Worm (Caenorhabditis elegans) whole organism, L4 larva: ENCODE measurements around the gene F44D12.10.

Experiments
- D1046.2 ChIP-seq: fragments of 200-800 bp; sonication (Bioruptor generic); IDR thresholded peaks from 2 replicates; pipeline ENCODE4 v1.3.6; 2022; ENCODE audit warnings: missing genetic modification characterization, missing compliant biosample characterization
- F10B5.3 ChIP-seq: sonication (generic microtip); optimal IDR thresholded peaks from 2 replicates; lab custom pipeline; 2016; ENCODE audit warnings: mild to moderate bottlenecking, missing genetic modification characterization, missing compliant biosample characterization
- T20F7.1 ChIP-seq: fragments of 200-800 bp; sonication (Bioruptor generic); optimal IDR thresholded peaks from 2 replicates; lab custom pipeline; 2018; ENCODE audit warnings: mild to moderate bottlenecking, missing genetic modification characterization, missing compliant biosample characterization
- aha-1 ChIP-seq: fragments of 150-350 bp; peaks from one replicate; lab custom pipeline; 2014; ENCODE audit warnings: missing biosample characterization, missing genetic modification characterization
- aly-2 ChIP-seq: sonication (generic microtip); optimal IDR thresholded peaks from 2 replicates; lab custom pipeline; 2018; ENCODE audit warnings: missing biosample characterization, missing genetic modification characterization
- attf-4 ChIP-seq: sonication (generic microtip); optimal IDR thresholded peaks from 3 replicates; lab custom pipeline; 2017; ENCODE audit warnings: missing biosample characterization, missing genetic modification characterization
- ctbp-1 ChIP-seq: fragments of 200-800 bp; sonication (Bioruptor generic); IDR thresholded peaks from 2 replicates; pipeline ENCODE4 v1.3.6; 2022; ENCODE audit warnings: missing genetic modification reagents, missing genetic modification characterization, missing compliant biosample characterization
- daf-12 ChIP-seq: fragments of 150-350 bp; optimal IDR thresholded peaks from 2 replicates; lab custom pipeline; 2014; ENCODE audit warnings: missing biosample characterization, missing genetic modification reagents, missing genetic modification characterization
- daf-16 ChIP-seq, 3 experiments: sonication (generic microtip); optimal IDR thresholded peaks; 2 replicates each; lab custom pipeline; 2016 to 2017; ENCODE audit warnings: missing genetic modification characterization in 3 of 3, missing genetic modification reagents in 3 of 3, mild to moderate bottlenecking in 2 of 3, missing compliant biosample characterization in 2 of 3, missing biosample characterization in 1 of 3, moderate library complexity in 1 of 3
- dmd-9 ChIP-seq: fragments of 200-800 bp; sonication (Bioruptor generic); IDR thresholded peaks from 2 replicates; pipeline ENCODE4 v1.3.6; 2022; ENCODE audit warnings: missing genetic modification reagents, missing genetic modification characterization, missing compliant biosample characterization
- fkh-10 ChIP-seq: fragments of 150-350 bp; optimal IDR thresholded peaks from 2 replicates; lab custom pipeline; 2014; ENCODE audit warnings: missing biosample characterization, missing genetic modification reagents, missing genetic modification characterization
- hif-1 ChIP-seq, 2 experiments: sonication (generic microtip); optimal IDR thresholded peaks; 2 replicates each; lab custom pipeline; 2016 to 2017; ENCODE audit warnings: missing compliant biosample characterization in 2 of 2, missing genetic modification characterization in 2 of 2, missing genetic modification reagents in 2 of 2, missing genotype in 2 of 2, mild to moderate bottlenecking in 1 of 2
- hlh-30 ChIP-seq: sonication (generic microtip); optimal IDR thresholded peaks from 2 replicates; lab custom pipeline; 2017; ENCODE audit warnings: antibody characterized with exemption, mild to moderate bottlenecking, missing genetic modification characterization, missing compliant biosample characterization; ENCODE audit not compliant: insufficient read depth
- hmg-1.1 ChIP-seq: fragments of 200-800 bp; sonication (Bioruptor generic); IDR thresholded peaks from 2 replicates; pipeline ENCODE4 v1.3.6; 2022; ENCODE audit warnings: missing genetic modification reagents, missing genetic modification characterization, missing compliant biosample characterization
- jun-1 ChIP-seq: fragments of 150-350 bp; optimal IDR thresholded peaks from 2 replicates; lab custom pipeline; 2014; ENCODE audit warnings: missing biosample characterization, missing genetic modification reagents, missing genetic modification characterization
- lin-1 ChIP-seq: fragments of 200-800 bp; sonication (Bioruptor generic); IDR thresholded peaks from 2 replicates; pipeline ENCODE4 v1.3.6; 2022; ENCODE audit warnings: missing genetic modification reagents, missing genetic modification characterization, missing compliant biosample characterization
- lin-15B ChIP-seq: fragments of 150-350 bp; sonication (generic microtip); optimal IDR thresholded peaks from 3 replicates; lab custom pipeline; 2014; ENCODE audit warnings: missing biosample characterization, missing genetic modification characterization
- lin-38 ChIP-seq: fragments of 200-800 bp; sonication (Bioruptor generic); IDR thresholded peaks from 2 replicates; pipeline ENCODE4 v1.3.6; 2022; ENCODE audit warnings: missing genetic modification reagents, missing genetic modification characterization, missing compliant biosample characterization
- lin-39 ChIP-seq: fragments of 150-350 bp; optimal IDR thresholded peaks from 2 replicates; lab custom pipeline; 2014; ENCODE audit warnings: missing biosample characterization, missing genetic modification reagents, missing genetic modification characterization
- mdl-1 ChIP-seq, 2 experiments: fragments of 150-350 bp in 1 of 2; sonication (generic microtip) in 1 of 2; optimal IDR thresholded peaks; 2 replicates each; lab custom pipeline; 2014 to 2017; ENCODE audit warnings: missing biosample characterization in 2 of 2, missing genetic modification characterization in 2 of 2
- mdt-29 ChIP-seq: fragments of 200-800 bp; sonication (Bioruptor generic); IDR thresholded peaks from 2 replicates; pipeline ENCODE4 v1.3.6; 2022; ENCODE audit warnings: missing genetic modification reagents, missing genetic modification characterization, missing compliant biosample characterization
- mxl-2 ChIP-seq: fragments of 200-800 bp; sonication (Bioruptor generic); conservative IDR thresholded peaks from 2 replicates; pipeline ENCODE4 v1.3.6; 2022; ENCODE audit warnings: missing genetic modification reagents, missing genetic modification characterization, missing compliant biosample characterization
- nhr-10 ChIP-seq: fragments of 150-350 bp; optimal IDR thresholded peaks from 2 replicates; lab custom pipeline; 2014; ENCODE audit warnings: missing biosample characterization, missing genetic modification characterization
- nhr-102 ChIP-seq: sonication (generic microtip); optimal IDR thresholded peaks from 2 replicates; lab custom pipeline; 2016; ENCODE audit warnings: mild to moderate bottlenecking, missing genetic modification characterization, moderate library complexity, missing compliant biosample characterization
- nhr-11 ChIP-seq: fragments of 150-350 bp; optimal IDR thresholded peaks from 2 replicates; lab custom pipeline; 2014; ENCODE audit warnings: missing biosample characterization, missing genetic modification characterization
- nhr-28 ChIP-seq: fragments of 150-350 bp; optimal IDR thresholded peaks from 2 replicates; lab custom pipeline; 2014; ENCODE audit warnings: missing biosample characterization, missing genetic modification characterization
- pqm-1 ChIP-seq: sonication (generic microtip); optimal IDR thresholded peaks from 2 replicates; lab custom pipeline; 2017; ENCODE audit warnings: missing biosample characterization, missing genetic modification characterization
- tag-97 ChIP-seq: fragments of 200-800 bp; sonication (Bioruptor generic); IDR thresholded peaks from 2 replicates; pipeline ENCODE4 v1.3.6; 2022; ENCODE audit warnings: missing genetic modification characterization, missing compliant biosample characterization
- unc-39 ChIP-seq: sonication (generic microtip); optimal IDR thresholded peaks from 2 replicates; lab custom pipeline; 2017; ENCODE audit warnings: missing biosample characterization, missing genetic modification characterization
- unc-62 ChIP-seq, 3 experiments: fragments of 150-350 bp in 1 of 3; sonication (generic microtip); optimal IDR thresholded peaks in 2 of 3; peaks in 1 of 3; 1 replicate in 1 of 3; 2 replicates in 2 of 3; lab custom pipeline; 2014 to 2017; ENCODE audit warnings: missing biosample characterization in 3 of 3, missing genetic modification characterization in 3 of 3, missing genetic modification reagents in 3 of 3, missing genotype in 1 of 3
- zag-1 ChIP-seq: fragments of 150-350 bp; optimal IDR thresholded peaks from 2 replicates; lab custom pipeline; 2014; ENCODE audit warnings: missing biosample characterization, missing genetic modification characterization
- ztf-11 ChIP-seq: fragments of 150-350 bp; optimal IDR thresholded peaks from 2 replicates; lab custom pipeline; 2014; ENCODE audit warnings: missing biosample characterization, missing genetic modification characterization

Gene F44D12.10

DNA sequence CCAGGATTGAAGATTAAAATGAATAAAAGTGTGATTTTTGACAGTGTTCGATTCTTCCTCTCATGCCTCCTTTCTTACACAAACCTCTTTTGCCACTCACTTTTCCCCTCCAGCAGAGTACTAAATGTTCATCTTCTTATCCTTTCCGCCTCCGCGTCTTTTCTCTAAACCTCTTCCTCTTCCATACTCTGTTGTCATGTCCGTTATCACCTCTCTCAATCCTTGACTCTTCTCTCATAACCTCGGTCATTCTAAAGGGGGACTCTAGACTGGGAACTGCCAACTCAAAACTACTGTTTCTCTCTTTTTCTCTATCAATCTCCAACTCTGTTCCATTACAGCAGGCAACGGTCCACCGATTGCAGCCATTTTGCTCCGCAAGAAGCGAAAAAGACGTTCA is 11.4 kb upstream of the F44D12.10 start:
- TF ChIP-seq aha-1 (tag; lab: Kevin White, UChicago) = no peak
- TF ChIP-seq nhr-11 (tag; lab: Kevin White, UChicago) = peak; percentile 54
- TF ChIP-seq hif-1 (tag; optimal IDR thresholded peaks at IDR 0.05; lab: Kevin White, UChicago) = no peak

DNA sequence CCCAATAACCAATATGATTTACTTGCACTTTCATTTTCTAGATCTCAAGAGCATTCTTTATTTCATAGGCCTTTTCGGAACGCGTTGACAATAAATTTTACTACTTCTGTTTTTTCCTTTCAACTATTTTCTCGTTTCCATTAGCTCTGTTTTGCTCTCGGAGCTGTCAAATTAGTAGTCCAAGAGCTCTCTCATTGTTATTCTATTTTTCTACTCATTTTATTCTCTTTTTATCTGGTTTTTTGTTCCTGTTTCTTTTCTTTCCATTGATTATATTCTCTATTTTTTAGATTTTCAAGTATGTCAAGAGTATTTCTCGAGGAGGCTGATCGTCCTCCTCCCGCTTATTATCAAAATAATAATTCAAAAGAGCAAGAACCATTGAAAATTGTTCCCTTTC is 10.2 kb upstream of the F44D12.10 start, which contains the start of gene T04B2.3:
Gene T04B2.3 (plus strand): TSS at position 301 of the 400 bp plus-strand sequence.
- TF ChIP-seq aha-1 (tag; lab: Kevin White, UChicago) (no peak), hmg-1.1 (GFP tag; lab: Robert Waterston, UW) (no peak), attf-4 (tag; lab: Kevin White, UChicago) (no peak), nhr-10 (tag; lab: Kevin White, UChicago) (no peak), pqm-1 (no peak), tag-97 (GFP tag; lab: Robert Waterston, UW) (no peak), lin-38 (GFP tag; lab: Robert Waterston, UW) (no peak), daf-12 (no peak), zag-1 (tag; lab: Kevin White, UChicago) (no peak), hif-1 (tag; optimal IDR thresholded peaks at IDR 0.05; lab: Kevin White, UChicago) (no peak), nhr-28 (tag; lab: Kevin White, UChicago) (no peak), lin-15B (tag; lab: Kevin White, UChicago) (no peak), unc-39 (tag; lab: Kevin White, UChicago) (no peak)
- TF ChIP-seq, all 104 proteins: peak for 0

DNA sequence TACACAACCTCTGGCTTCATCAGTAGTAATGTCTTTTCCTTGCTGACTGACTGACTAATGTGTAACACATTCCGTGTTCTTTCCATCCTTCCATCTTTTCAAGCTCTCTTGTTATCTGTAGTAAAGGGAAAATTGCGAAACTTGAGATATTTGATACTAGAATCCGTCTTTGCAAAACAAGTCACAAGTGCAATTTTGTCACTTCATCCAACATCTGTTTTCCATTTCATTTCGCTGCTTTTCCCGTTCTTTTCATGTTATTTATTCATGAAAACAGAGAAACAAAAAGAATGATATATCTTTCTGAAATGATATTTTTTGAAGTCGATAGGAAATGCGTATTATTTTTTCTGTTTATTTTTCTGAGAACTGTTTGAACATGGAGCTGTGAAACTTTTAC is 9.1 kb upstream of the F44D12.10 start:
- TF ChIP-seq unc-62 (GFP tag; optimal IDR thresholded peaks at IDR 0.05 in 1 of 2; lab: Kevin White, UChicago) (peak in 1 of 2 experiments; percentile 77), unc-62 (tag; optimal IDR thresholded peaks at IDR 0.05; lab: Kevin White, UChicago) (no peak), F10B5.3 (tag; lab: Kevin White, UChicago) (no peak), aly-2 (no peak), daf-16 (GFP tag; optimal IDR thresholded peaks at IDR 0.05; lab: Kevin White, UChicago) (peak in 1 of 2 experiments; percentile 35), daf-16 (tag; optimal IDR thresholded peaks at IDR 0.05; lab: Kevin White, UChicago) (no peak), aha-1 (tag; lab: Kevin White, UChicago) (peak; percentile 14), mdt-29 (GFP tag; lab: Robert Waterston, UW) (no peak), nhr-11 (tag; lab: Kevin White, UChicago) (peak; percentile 23)

DNA sequence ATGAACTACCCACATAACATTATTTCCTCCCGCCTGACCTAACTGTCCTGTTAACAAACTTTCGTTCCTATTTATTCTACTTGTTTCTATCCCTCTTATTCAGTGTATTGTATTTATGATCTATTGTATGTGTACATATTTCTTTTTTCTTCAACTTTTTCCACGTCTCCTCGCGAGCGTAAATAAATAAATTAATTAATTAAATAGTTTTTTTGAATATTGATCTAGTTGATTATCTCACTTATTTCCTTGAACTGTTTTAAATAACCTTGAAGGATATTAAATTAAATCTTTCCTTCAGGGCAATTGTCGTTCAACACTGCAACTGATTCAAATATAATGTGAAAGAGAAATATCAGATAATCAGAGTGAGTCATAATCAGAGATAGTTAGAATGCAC is 6.0 kb upstream of the F44D12.10 start, which contains the start of gene frk-1:
Gene frk-1 (plus strand): TSS at position 301 of the 400 bp plus-strand sequence.
- TF ChIP-seq T20F7.1 (GFP tag; lab: Kevin White, UChicago) (no peak), aha-1 (tag; lab: Kevin White, UChicago) (peak; percentile 73), hlh-30 (tag; lab: Kevin White, UChicago) (no peak)

DNA sequence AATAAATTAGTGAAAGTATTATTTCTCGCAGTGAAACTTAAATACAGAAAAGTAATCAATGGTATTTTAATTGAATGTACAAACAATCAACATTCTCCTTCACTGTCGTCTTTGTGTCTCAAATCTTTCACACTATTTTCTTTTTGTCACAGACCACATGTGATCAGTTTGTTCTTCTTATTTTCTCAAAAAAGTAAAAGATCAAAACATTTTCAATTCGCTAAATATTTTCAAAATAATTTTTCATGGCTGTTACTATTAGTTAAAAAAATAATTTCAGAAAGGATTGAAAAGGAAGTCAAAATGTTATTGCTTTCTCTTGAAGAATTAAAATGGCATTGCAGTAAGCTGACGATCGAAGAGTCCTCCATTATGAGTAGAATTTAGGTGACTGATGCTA is 3.9 kb upstream of the F44D12.10 start, which contains the start of gene dhs-31:
Gene dhs-31 (minus strand): TSS at position 101 of the 400 bp plus-strand sequence.
- TF ChIP-seq lin-1 (GFP tag; lab: Robert Waterston, UW) (no peak), hmg-1.1 (GFP tag; lab: Robert Waterston, UW) (no peak), mdl-1 (tag; optimal IDR thresholded peaks at IDR 0.05; lab: Kevin White, UChicago) (no peak), aha-1 (tag; lab: Kevin White, UChicago) (no peak), fkh-10 (GFP tag; lab: Kevin White, UChicago) (no peak), lin-15B (tag; lab: Kevin White, UChicago) (no peak), T20F7.1 (GFP tag; lab: Kevin White, UChicago) (no peak), lin-39 (tag; lab: Kevin White, UChicago) (no peak), ctbp-1 (GFP tag; lab: Robert Waterston, UW) (no peak), nhr-102 (tag; lab: Kevin White, UChicago) (no peak), pqm-1 (no peak), mxl-2 (no peak), D1046.2 (no peak), unc-39 (tag; lab: Kevin White, UChicago) (no peak), dmd-9 (GFP tag; lab: Robert Waterston, UW) (no peak), nhr-28 (tag; lab: Kevin White, UChicago) (no peak), jun-1 (no peak), ztf-11 (tag; lab: Kevin White, UChicago) (no peak), nhr-11 (tag; lab: Kevin White, UChicago) (no peak)
